Worm (Caenorhabditis elegans): ENCODE measurements around the gene Y14H12A.2.

DNA sequence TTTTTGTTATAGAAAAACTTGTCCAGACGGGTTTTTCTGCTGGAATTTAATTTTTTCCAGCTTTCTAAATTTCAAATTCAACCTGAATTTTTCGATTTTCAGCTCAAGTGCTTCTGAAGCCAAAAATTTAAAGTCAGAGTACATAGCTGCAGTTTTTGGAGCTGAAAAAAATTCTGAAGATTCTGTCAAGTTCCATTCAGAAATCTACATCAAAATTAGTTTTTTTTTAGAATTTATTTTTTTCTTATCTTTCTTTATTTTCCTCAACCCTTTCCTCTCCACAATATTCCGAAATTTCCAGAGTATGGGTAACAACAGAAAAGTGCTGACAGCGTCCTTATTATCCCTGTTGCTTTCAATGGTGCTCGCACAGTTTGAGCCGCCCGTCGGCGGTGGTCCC, 38.8 kb upstream of the Y14H12A.2 start, which contains the start of gene K07D4.9:
- TF ChIP-seq ztf-29 (GFP tag; IDR thresholded peaks at IDR 0.05) = no peak
- TF ChIP-seq cog-1 (tag; optimal IDR thresholded peaks at IDR 0.05) = no peak
- TF ChIP-seq tab-1 (GFP tag; IDR thresholded peaks at IDR 0.05) = no peak
- no peak for TF ChIP-seq flt-1 (GFP tag; IDR thresholded peaks at IDR 0.05)
- TF ChIP-seq ref-1 (GFP tag; conservative IDR thresholded peaks at IDR 0.05) = no peak
- no peak for TF ChIP-seq ztf-23 (GFP tag; IDR thresholded peaks at IDR 0.05)
- no peak for TF ChIP-seq med-1 (GFP tag; optimal IDR thresholded peaks at IDR 0.05; ENCODE audit: insufficient read depth)
